Fruit fly (Drosophila melanogaster) whole organism: ENCODE results near the gene CG14434.

Experiments
- CG8478 ChIP-seq: fragments of >200 bp; optimal IDR thresholded peaks from 2 replicates; lab custom pipeline; 2018; ENCODE audit warnings: inconsistent platforms
- Dll ChIP-seq: fragments of >200 bp; optimal IDR thresholded peaks from 2 replicates; lab custom pipeline; 2017
- EcR ChIP-seq, 2 experiments: fragments of >200 bp; optimal IDR thresholded peaks; 2 replicates each; lab custom pipeline; 2017; ENCODE audit warnings: missing biosample characterization in 2 of 2, missing genetic modification characterization in 2 of 2, missing genetic modification reagents in 2 of 2
- pan ChIP-seq: fragments of >200 bp; optimal IDR thresholded peaks from 2 replicates; lab custom pipeline; 2017
- psq ChIP-seq: fragments of >200 bp; optimal IDR thresholded peaks from 2 replicates; lab custom pipeline; 2017
- usp ChIP-seq: fragments of >200 bp; optimal IDR thresholded peaks from 2 replicates; lab custom pipeline; 2017; ENCODE audit warnings: missing biosample characterization, missing genetic modification characterization, mixed read lengths

CG14434 gene

DNA sequence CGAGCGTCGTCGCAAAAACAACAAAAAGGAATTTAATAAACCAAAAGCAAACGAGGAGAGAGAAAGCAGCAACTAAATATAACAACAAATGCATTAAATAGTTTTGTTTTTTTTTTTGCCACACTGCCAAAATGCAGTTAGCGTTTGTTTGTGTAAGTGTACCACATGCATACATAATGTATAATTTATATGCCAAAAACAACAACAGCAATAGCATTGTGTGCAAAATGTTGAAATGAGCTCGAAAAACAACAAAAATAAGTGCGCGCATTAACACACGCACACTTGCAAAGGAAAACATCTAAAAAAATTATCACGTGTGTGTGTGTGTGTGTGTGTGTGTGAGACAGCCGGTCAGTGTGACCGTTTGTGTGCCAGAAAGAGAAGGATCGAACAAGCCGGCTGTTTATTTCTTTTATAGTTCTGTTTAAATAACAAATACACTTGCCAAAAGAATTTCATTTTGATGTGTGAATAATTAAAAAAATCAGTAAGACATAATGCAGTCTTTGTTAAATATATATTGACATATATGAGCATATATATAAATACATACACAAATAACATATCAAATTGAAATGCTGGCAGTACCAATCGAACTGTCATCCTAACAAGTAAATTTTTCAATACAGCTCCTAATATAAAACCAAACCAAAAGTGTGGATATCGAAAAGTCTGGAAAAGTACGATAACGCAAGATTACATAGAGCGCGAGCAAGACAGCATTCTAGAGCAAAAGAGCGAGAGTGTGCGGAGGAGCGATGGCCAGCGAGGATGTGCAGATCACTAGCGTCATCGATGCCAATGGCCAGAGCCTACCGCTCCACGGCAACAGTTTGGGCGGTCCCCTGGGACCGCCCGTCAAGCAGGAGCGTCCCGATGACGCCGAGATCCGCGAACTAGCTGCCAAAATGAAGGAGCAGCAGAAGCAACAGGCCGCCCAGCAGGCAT lies 1.9 kb upstream of the CG14434 start:
- TF ChIP-seq Dll (lab: Kevin White, UChicago) (no peak), usp (GFP tag; lab: Kevin White, UChicago) (no peak), pan (lab: Kevin White, UChicago) (no peak), CG8478 (lab: Kevin White, UChicago) (no peak), EcR (GFP tag; optimal IDR thresholded peaks at IDR 0.05; lab: Kevin White, UChicago) (no peak), psq (lab: Kevin White, UChicago) (no peak)

DNA sequence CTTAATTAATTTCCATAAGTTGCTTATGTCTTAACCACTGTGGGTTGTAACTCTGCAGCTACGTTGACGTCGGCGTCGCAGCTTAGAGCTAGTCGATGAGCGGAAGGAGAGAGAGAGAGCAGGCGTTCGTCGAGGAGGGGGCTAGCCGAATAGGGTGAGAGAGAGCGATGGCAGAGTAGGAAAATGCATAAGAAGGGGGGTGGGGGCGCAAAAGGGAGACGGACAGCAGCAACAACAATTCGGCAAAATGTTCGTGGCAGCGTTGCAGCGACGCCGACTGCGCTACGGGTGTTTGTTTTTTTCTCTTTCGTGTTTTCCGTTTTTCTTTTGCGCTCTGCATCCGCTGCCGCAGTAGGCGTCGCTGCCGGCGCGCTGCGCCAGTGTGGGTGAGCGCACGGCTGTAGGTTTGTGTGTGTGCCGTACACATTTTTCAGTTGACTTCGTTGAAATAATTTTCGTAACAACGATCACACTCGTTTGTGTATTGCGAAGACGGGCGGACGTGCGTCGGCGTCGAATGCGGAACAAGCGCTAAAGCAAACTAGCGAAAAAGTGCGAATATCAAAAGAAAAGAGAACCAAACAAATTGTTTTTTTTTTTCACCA lies 1.1 kb upstream of the CG14434 start:
- TF ChIP-seq pan (lab: Kevin White, UChicago) (no peak), CG8478 (lab: Kevin White, UChicago) (no peak), Dll (lab: Kevin White, UChicago) (peak; percentile 30)

DNA sequence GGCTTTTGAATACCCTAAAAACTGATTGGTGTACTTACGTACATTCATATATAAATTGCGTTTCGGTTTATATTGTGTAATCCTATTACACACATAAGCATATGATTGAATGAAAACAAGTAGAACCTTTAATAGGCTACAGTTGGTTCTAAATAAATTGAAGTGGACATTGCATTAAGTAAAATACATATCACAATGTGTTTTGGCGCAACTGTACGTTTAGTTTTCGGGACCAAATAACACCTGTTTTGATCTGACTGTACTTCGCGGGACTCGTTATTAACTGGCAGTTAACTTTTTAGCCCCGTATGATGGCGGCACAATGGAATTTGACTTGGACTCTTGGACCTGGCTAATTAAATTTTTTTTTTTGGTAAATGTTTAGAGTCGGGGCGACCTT lies 230 bp downstream of the CG14434 start:
- TF ChIP-seq psq (lab: Kevin White, UChicago) (no peak), EcR (GFP tag; optimal IDR thresholded peaks at IDR 0.05; lab: Kevin White, UChicago) (no peak), usp (GFP tag; lab: Kevin White, UChicago) (no peak), Dll (lab: Kevin White, UChicago) (no peak), CG8478 (lab: Kevin White, UChicago) (no peak), pan (lab: Kevin White, UChicago) (no peak)

DNA sequence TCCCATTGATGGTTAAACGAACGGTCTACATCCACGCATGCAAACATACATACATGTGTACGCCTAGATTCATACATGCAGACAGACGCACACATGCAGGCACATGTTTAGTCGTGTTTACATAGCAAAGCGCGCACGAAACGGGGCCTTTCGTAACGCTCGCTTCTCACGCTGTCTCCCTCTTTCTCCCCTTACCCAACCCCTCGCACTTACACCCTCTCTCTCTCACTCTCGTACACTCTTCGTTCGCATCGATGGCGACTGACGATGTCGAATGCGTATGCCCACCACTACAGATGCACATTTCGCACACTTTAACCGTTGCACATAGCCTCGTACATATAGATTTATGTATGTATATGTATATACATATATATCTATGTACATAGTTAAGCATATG lies 954 bp downstream of the CG14434 start:
- TF ChIP-seq pan (lab: Kevin White, UChicago): no peak
- no peak for TF ChIP-seq psq (lab: Kevin White, UChicago)
- no peak for TF ChIP-seq Dll (lab: Kevin White, UChicago)
- no peak for TF ChIP-seq EcR (GFP tag; optimal IDR thresholded peaks at IDR 0.05; lab: Kevin White, UChicago)
- no peak for TF ChIP-seq CG8478 (lab: Kevin White, UChicago)
- TF ChIP-seq usp (GFP tag; lab: Kevin White, UChicago): no peak

DNA sequence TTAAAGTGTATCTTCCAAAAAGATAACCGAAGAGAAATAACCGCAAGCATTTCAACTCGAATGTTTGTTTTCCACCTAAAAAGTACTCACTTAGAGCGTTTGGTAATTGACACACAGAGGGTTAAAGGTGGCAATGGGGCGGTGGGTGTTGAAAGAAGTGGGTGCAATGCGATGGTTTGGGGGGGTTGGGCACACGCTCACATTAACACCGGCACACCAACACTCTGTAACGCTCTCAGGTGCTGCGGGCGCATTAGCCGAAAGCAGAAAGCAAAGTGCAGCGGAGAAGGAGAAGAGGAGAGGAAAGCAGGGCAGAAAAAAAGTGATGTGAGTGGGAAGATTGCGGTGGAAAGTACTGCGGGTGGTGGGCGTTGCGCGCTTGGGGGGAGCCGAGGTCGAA lies 2.0 kb downstream of the CG14434 start:
- TF ChIP-seq usp (GFP tag; lab: Kevin White, UChicago) (no peak), psq (lab: Kevin White, UChicago) (no peak), CG8478 (lab: Kevin White, UChicago) (no peak), pan (lab: Kevin White, UChicago) (no peak), Dll (lab: Kevin White, UChicago) (no peak), EcR (GFP tag; optimal IDR thresholded peaks at IDR 0.05; lab: Kevin White, UChicago) (no peak)

DNA sequence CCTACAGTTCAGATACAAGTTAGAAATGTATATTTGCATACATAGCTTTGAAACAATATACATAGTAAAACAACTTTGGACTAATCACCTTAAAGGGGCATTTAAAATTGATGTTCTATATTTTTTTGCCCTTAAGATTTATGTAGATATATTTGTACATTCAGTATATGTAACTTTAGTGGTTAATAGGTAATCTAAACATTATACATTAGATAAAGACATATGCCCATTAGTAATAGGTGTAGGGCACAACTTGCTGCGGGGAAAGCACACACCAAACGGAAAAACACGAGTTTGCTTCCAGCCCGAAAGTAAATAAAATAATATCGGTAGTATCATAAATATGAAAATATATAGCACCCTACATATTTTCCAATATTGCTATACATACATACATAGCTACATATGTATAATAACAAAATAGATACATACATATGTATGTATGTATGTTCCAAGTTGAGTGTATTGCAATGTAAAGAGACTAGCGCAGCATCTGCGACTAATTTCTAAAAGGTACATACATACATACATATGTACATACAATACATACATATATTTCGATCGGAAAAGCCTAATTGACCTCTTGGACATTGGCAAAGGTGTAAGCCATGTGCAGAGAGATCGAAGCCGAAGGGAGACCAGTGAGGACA lies 3.6 kb downstream of the CG14434 start, which contains the start of gene CG43736:
Gene CG43736, plus strand, starts transcription at position 600 of the 650 bp plus-strand sequence.
- TF ChIP-seq Dll (lab: Kevin White, UChicago): no peak
- no peak for TF ChIP-seq EcR (GFP tag; optimal IDR thresholded peaks at IDR 0.05; lab: Kevin White, UChicago)
- TF ChIP-seq psq (lab: Kevin White, UChicago): no peak
- no peak for TF ChIP-seq pan (lab: Kevin White, UChicago)
- no peak for TF ChIP-seq usp (GFP tag; lab: Kevin White, UChicago)
- TF ChIP-seq CG8478 (lab: Kevin White, UChicago): no peak

DNA sequence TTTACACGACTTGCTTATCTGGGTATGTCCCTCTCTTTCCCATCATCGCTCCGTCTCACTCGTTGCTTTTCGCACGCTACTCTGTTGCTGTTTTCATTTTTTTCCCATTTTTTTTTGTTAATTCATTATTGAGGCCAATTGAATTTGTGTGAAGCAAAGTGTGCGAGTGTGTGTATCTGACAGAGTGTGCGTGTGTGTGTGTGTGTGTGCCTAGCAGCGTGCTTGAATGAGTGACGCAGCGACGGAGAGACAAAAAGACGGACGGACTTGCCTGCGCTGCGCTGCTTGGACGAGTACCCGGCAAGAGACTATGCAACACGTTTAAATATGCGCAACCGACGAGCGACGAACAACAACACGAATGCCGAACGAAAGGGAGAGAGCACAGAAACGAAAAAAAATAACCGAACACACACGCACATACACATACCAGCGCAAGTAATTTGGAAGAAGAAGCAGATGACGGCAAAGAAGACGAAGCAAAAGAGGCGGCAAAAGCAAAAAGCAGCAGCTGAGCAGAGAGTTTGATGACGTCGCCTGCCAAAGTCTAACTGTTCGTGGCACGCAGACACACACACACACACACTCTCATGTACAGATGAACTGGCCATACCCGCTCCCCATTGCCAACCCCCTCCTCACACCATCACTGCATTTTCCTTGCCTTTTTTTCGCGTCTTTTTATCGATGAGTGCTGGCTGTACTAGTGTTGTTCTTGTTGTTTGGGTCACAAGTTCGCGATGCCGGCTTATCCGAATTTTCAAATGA lies 4.3 kb downstream of the CG14434 start:
- TF ChIP-seq EcR (GFP tag; optimal IDR thresholded peaks at IDR 0.05; lab: Kevin White, UChicago) (no peak), pan (lab: Kevin White, UChicago) (no peak), CG8478 (lab: Kevin White, UChicago) (no peak), Dll (lab: Kevin White, UChicago) (no peak), usp (GFP tag; lab: Kevin White, UChicago) (no peak), psq (lab: Kevin White, UChicago) (no peak)

DNA sequence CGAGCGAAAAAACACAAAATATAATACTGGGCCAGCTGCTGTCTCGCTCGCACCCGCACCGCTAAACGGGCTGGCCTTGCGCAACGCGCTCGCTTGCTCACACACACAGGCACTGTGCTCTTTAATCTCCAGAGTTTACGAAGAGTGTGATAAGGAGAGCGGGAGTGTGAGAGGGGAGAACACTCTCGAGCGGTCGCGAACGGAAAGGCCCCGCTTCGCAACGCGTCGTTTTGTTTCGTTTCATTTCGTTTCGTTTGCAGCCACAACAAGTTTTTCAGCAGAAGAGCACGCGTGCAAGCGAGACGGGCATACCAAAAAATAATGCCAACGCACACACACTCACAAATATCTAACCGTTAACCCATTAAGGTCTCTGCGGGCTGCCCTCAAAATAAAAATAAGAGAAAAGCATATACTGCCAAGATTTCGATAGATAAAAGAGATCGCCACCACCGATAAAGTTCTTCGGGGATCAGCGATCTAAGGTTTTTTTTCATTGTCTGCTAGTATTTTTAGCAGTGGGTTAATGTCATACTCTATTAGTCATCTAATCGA lies 5.4 kb downstream of the CG14434 start:
- no peak for TF ChIP-seq pan (lab: Kevin White, UChicago)
- TF ChIP-seq Dll (lab: Kevin White, UChicago): no peak
- TF ChIP-seq EcR (GFP tag; optimal IDR thresholded peaks at IDR 0.05; lab: Kevin White, UChicago): no peak
- TF ChIP-seq usp (GFP tag; lab: Kevin White, UChicago): no peak
- no peak for TF ChIP-seq CG8478 (lab: Kevin White, UChicago)
- no peak for TF ChIP-seq psq (lab: Kevin White, UChicago)

DNA sequence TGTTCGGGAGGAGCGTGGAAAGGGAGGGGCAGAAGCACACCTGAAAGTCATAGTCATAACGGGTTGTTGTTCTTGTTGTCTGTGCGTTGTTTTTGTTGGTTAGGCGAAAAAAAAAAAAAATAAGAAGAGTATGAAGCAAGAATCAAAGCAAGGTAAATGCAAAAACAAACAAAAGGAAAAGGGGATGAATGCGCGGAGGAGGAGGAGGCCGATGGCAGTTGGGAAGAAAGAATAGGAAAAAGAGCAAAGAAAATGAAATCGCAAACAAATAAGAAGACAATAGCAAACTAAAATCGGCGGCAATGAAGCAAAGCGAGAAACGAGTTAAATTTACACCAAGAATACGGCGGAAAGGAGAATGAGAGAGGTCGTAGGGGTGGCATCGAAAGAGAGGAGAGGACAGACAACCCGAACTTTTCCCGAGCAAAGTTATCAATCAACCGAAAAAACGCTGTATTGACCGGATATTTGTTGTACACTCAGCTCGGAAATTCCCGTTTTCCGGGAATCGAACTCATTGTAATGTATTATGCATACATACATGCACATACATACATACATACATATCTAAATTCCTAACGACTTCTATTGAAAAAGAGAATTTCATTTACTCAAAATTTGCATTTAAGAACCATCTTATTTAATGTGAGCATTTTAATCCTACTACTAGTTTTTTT lies 6.4 kb downstream of the CG14434 start:
- TF ChIP-seq usp (GFP tag; lab: Kevin White, UChicago) (no peak), Dll (lab: Kevin White, UChicago) (no peak), EcR (GFP tag; optimal IDR thresholded peaks at IDR 0.05; lab: Kevin White, UChicago) (no peak), pan (lab: Kevin White, UChicago) (no peak)
